Fruit fly (Drosophila melanogaster): ENCODE data around the gene CG14074.

Gene CG14074

dm6 chr3L:18824851-18825250 is 41.2 kb upstream of the CG14074 start:
- TF ChIP-seq psq (optimal IDR thresholded peaks at IDR 0.05) (no peak), usp (GFP tag; optimal IDR thresholded peaks at IDR 0.05) (no peak), pan (optimal IDR thresholded peaks at IDR 0.05) (no peak), EcR (GFP tag; optimal IDR thresholded peaks at IDR 0.05) (no peak), Dll (optimal IDR thresholded peaks at IDR 0.05) (no peak), CG8478 (optimal IDR thresholded peaks at IDR 0.05) (no peak)

DNA sequence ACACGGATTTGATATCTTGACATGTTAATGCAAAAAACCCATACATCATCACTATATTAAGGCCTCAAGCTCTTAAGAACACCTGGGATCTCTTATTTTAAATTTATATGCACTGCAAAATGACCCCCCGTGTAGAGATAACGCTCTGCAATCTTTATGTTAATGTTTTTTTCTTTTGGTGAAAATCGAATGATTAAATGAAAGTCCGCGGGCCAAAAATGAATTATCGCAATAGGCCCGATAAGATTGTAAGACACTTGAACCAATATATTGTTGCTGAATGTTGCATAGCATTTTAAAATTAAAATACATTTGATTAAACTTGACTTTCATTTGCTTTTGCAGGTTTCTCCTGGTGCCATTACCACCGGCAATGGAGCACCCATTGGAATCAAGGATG is 40.0 kb upstream of the CG14074 start:
- TF ChIP-seq pan (optimal IDR thresholded peaks at IDR 0.05): no peak

DNA sequence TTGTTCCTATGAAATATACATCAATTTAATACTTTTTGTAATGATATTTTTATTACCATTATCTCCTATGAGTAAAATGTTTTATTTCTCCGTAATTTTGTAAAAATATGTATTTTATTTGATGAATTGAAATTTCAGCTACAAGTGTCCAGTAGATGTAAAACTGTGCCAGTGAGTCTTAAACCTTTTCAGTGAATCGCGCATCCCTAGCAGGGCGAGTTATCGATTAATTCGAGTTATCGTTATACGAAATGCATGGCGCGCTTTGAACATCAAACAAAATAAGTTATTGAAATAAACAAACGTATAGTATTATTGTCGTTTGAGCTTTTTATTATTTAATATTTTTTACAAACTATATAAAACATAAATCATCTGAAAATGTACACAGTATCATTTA is 37.7 kb upstream of the CG14074 start:
- TF ChIP-seq usp (GFP tag; optimal IDR thresholded peaks at IDR 0.05) (no peak), pan (optimal IDR thresholded peaks at IDR 0.05) (no peak), EcR (GFP tag; optimal IDR thresholded peaks at IDR 0.05) (no peak), psq (optimal IDR thresholded peaks at IDR 0.05) (no peak), CG8478 (optimal IDR thresholded peaks at IDR 0.05) (no peak), Dll (optimal IDR thresholded peaks at IDR 0.05) (no peak)

dm6 chr3L:18832195-18832594 is 33.8 kb upstream of the CG14074 start:
- TF ChIP-seq usp (GFP tag; optimal IDR thresholded peaks at IDR 0.05) (no peak), EcR (GFP tag; optimal IDR thresholded peaks at IDR 0.05) (no peak)

DNA sequence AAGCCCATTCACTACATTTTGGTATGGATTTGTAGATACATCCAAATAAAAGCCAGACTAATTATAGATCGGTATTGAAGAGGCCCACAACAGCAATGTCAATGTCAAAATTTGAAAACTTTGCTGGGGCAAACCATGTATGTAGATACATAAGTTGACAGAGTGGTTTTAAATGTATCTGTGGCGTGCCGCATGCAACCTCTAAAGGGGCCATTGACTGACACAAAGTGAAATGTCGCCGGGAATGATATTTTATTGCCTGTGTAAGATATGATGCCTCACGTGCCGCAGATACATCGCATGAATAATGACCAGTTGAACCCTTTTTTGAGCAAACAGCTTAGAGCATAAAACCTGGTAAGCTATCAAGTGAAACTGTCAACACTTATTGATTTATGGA is 33.3 kb upstream of the CG14074 start:
- no peak for TF ChIP-seq psq (optimal IDR thresholded peaks at IDR 0.05)
- peak in 1 of 2 experiments; percentile 22 for TF ChIP-seq EcR (GFP tag; optimal IDR thresholded peaks at IDR 0.05)

- no peak for TF ChIP-seq usp (GFP tag; optimal IDR thresholded peaks at IDR 0.05)
- TF ChIP-seq EcR (GFP tag; optimal IDR thresholded peaks at IDR 0.05): no peak
- no peak for TF ChIP-seq psq (optimal IDR thresholded peaks at IDR 0.05)
- TF ChIP-seq pan (optimal IDR thresholded peaks at IDR 0.05): no peak
- no peak for TF ChIP-seq CG8478 (optimal IDR thresholded peaks at IDR 0.05)
- TF ChIP-seq Dll (optimal IDR thresholded peaks at IDR 0.05): no peak
These were observed 32.8 kb upstream of the CG14074 start for dm6 chr3L:18833234-18833633.

- no peak for TF ChIP-seq psq (optimal IDR thresholded peaks at IDR 0.05)
- TF ChIP-seq Dll (optimal IDR thresholded peaks at IDR 0.05): no peak
- TF ChIP-seq EcR (GFP tag; optimal IDR thresholded peaks at IDR 0.05): no peak
- no peak for TF ChIP-seq pan (optimal IDR thresholded peaks at IDR 0.05)
- no peak for TF ChIP-seq CG8478 (optimal IDR thresholded peaks at IDR 0.05)
- TF ChIP-seq usp (GFP tag; optimal IDR thresholded peaks at IDR 0.05): no peak
These were observed 31.1 kb upstream of the CG14074 start for dm6 chr3L:18834924-18835323.

dm6 chr3L:18836658-18837057 is 29.4 kb upstream of the CG14074 start:
- TF ChIP-seq psq (optimal IDR thresholded peaks at IDR 0.05): no peak
- TF ChIP-seq Dll (optimal IDR thresholded peaks at IDR 0.05): no peak
- TF ChIP-seq usp (GFP tag; optimal IDR thresholded peaks at IDR 0.05): no peak
- TF ChIP-seq EcR (GFP tag; optimal IDR thresholded peaks at IDR 0.05): no peak
- TF ChIP-seq CG8478 (optimal IDR thresholded peaks at IDR 0.05): no peak
- no peak for TF ChIP-seq pan (optimal IDR thresholded peaks at IDR 0.05)

dm6 chr3L:18837707-18838244 is 28.2 kb upstream of the CG14074 start:
- no peak for TF ChIP-seq EcR (GFP tag; optimal IDR thresholded peaks at IDR 0.05)
- no peak for TF ChIP-seq CG8478 (optimal IDR thresholded peaks at IDR 0.05)
- no peak for TF ChIP-seq psq (optimal IDR thresholded peaks at IDR 0.05)
- no peak for TF ChIP-seq pan (optimal IDR thresholded peaks at IDR 0.05)
- TF ChIP-seq usp (GFP tag; optimal IDR thresholded peaks at IDR 0.05): no peak
- no peak for TF ChIP-seq Dll (optimal IDR thresholded peaks at IDR 0.05)

DNA sequence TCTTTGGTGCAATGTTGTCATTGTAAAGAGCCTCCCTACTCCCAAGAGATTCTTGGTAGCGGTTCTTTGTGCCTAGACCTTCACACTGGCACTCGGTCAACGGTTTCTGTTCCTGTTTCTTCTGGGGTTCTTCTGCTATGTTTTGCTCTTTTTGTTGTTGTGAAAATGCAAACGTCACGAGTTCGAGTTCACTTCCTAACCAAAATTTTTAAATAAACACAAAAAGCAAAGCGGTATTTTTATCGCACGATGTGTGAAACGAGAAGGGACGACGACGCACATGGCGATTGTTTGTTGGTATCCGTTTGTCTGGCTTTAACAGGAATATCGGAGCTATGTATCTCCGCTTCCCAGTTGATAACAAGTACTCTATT is 26.0 kb upstream of the CG14074 start:
- TF ChIP-seq pan (optimal IDR thresholded peaks at IDR 0.05) (no peak), EcR (GFP tag; optimal IDR thresholded peaks at IDR 0.05) (no peak), Dll (optimal IDR thresholded peaks at IDR 0.05) (no peak), usp (GFP tag; optimal IDR thresholded peaks at IDR 0.05) (no peak), psq (optimal IDR thresholded peaks at IDR 0.05) (no peak), CG8478 (optimal IDR thresholded peaks at IDR 0.05) (no peak)

dm6 chr3L:18840370-18841007 is 25.5 kb upstream of the CG14074 start:
- TF ChIP-seq usp (GFP tag; optimal IDR thresholded peaks at IDR 0.05): no peak
- TF ChIP-seq psq (optimal IDR thresholded peaks at IDR 0.05): no peak
- no peak for TF ChIP-seq CG8478 (optimal IDR thresholded peaks at IDR 0.05)
- no peak for TF ChIP-seq Dll (optimal IDR thresholded peaks at IDR 0.05)
- no peak for TF ChIP-seq pan (optimal IDR thresholded peaks at IDR 0.05)
- no peak for TF ChIP-seq EcR (GFP tag; optimal IDR thresholded peaks at IDR 0.05)

DNA sequence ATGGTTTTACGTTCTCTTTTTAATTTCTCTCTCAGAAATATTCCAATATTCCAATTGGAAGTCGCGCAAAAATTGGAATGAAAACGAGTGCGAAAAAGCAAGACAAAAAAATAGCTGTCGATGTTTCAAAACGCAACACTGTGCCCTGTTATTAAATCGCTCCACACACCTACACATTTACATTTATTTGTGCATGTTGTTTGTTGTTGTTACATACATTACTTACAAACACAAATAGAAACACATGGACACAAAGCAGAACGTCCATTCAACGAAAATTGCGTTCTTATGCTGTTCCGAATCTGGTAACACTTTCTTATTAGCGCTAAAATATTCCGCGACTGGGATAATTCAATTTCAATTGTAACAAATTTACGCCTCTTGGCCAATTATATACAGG is 24.8 kb upstream of the CG14074 start:
- TF ChIP-seq CG8478 (optimal IDR thresholded peaks at IDR 0.05) (no peak), usp (GFP tag; optimal IDR thresholded peaks at IDR 0.05) (no peak), EcR (GFP tag; optimal IDR thresholded peaks at IDR 0.05) (no peak), psq (optimal IDR thresholded peaks at IDR 0.05) (no peak), pan (optimal IDR thresholded peaks at IDR 0.05) (no peak), Dll (optimal IDR thresholded peaks at IDR 0.05) (no peak)

DNA sequence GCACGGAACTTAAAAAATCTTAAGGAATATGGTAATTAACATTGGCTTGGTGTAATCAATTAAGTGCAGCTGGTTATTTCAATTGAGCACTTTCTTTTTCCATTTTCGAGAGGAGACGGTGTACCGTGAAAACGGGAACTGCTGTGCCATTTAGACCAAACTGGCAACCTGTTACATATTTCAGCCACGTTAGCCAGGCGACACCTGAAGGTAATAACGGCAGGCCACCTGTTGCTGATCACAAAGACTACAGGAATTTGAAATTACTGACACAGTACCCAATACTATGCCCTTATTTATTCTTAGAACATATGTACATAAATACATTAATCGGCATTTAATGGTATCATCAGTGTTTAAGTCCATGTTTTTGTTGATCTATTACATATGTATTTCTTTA is 23.8 kb upstream of the CG14074 start:
- TF ChIP-seq Dll (optimal IDR thresholded peaks at IDR 0.05) (no peak), CG8478 (optimal IDR thresholded peaks at IDR 0.05) (no peak), EcR (GFP tag; optimal IDR thresholded peaks at IDR 0.05) (no peak), pan (optimal IDR thresholded peaks at IDR 0.05) (no peak), psq (optimal IDR thresholded peaks at IDR 0.05) (no peak), usp (GFP tag; optimal IDR thresholded peaks at IDR 0.05) (no peak)

All from whole organism.